Worm (Caenorhabditis elegans): ENCODE results near the gene C44H9.7.

ce11 chrV:12806190-12806589, 48.5 kb downstream of the C44H9.7 start, which contains the start of gene ZC443.7:
- TF ChIP-seq madf-10 (tag; optimal IDR thresholded peaks at IDR 0.05) (no peak), nhr-27 (tag; optimal IDR thresholded peaks at IDR 0.05) (no peak), bed-1 (GFP tag; IDR thresholded peaks at IDR 0.05) (no peak), hrde-1 (tag; optimal IDR thresholded peaks at IDR 0.05; ENCODE audit: borderline replicate concordance) (no peak), mxl-1 (tag; optimal IDR thresholded peaks at IDR 0.05) (no peak), dpl-1 (GFP tag; optimal IDR thresholded peaks at IDR 0.05) (no peak), nhr-90 (tag; optimal IDR thresholded peaks at IDR 0.05) (no peak), unc-130 (GFP tag; optimal IDR thresholded peaks at IDR 0.05) (no peak), efl-1 (GFP tag; optimal IDR thresholded peaks at IDR 0.05) (no peak), tlf-1 (GFP tag; optimal IDR thresholded peaks at IDR 0.05) (no peak), let-607 (tag; optimal IDR thresholded peaks at IDR 0.05) (no peak)
